Worm (Caenorhabditis elegans) whole organism, young adult: ENCODE results near the gene T10D4.7.

Experiments
- B0019.2 ChIP-seq: fragments of 200-800 bp; sonication (Bioruptor generic); conservative IDR thresholded peaks from 2 replicates; pipeline ENCODE4 v1.3.6; 2022; ENCODE audit warnings: missing genetic modification reagents, missing genetic modification characterization, missing compliant biosample characterization
- B0035.1 ChIP-seq: sonication (generic microtip); optimal IDR thresholded peaks from 2 replicates; lab custom pipeline; 2016; ENCODE audit warnings: missing genetic modification characterization, mild to moderate bottlenecking, missing compliant biosample characterization, missing genotype, missing genetic modification reagents
- B0261.1 ChIP-seq: sonication (generic microtip); optimal IDR thresholded peaks from 2 replicates; lab custom pipeline; 2016; ENCODE audit warnings: mild to moderate bottlenecking, missing genetic modification characterization, moderate library complexity, missing compliant biosample characterization
- C06A6.2 ChIP-seq: fragments of 200-800 bp; sonication (Bioruptor generic); conservative IDR thresholded peaks from 2 replicates; pipeline ENCODE4 v1.3.6; 2022; ENCODE audit warnings: missing genetic modification characterization, missing compliant biosample characterization
- D2030.7 ChIP-seq: fragments of 200-800 bp; sonication (Bioruptor generic); IDR thresholded peaks from 2 replicates; pipeline ENCODE4 v1.3.6; 2022; ENCODE audit warnings: missing genetic modification reagents, missing genetic modification characterization, missing compliant biosample characterization
- F22D6.2 ChIP-seq: sonication (generic microtip); optimal IDR thresholded peaks from 2 replicates; lab custom pipeline; 2016; ENCODE audit warnings: mild to moderate bottlenecking, missing genetic modification characterization, missing compliant biosample characterization
- F23B12.7 ChIP-seq: sonication (generic microtip); optimal IDR thresholded peaks from 2 replicates; lab custom pipeline; 2017; ENCODE audit warnings: missing genetic modification characterization, mild to moderate bottlenecking, missing compliant biosample characterization, antibody characterized with exemption, moderate library complexity; ENCODE audit not compliant: insufficient read depth
- K12H6.12 ChIP-seq: fragments of 200-800 bp; sonication (Bioruptor generic); optimal IDR thresholded peaks from 2 replicates; lab custom pipeline; 2018; ENCODE audit warnings: mild to moderate bottlenecking, missing genetic modification characterization, missing compliant biosample characterization
- Y53F4B.3 ChIP-seq: fragments of 200-800 bp; sonication (Bioruptor generic); IDR thresholded peaks from 2 replicates; pipeline ENCODE4 v1.3.6; 2022; ENCODE audit warnings: missing genetic modification reagents, missing genetic modification characterization, missing compliant biosample characterization
- Y56A3A.18 ChIP-seq: fragments of 200-800 bp; sonication (Bioruptor generic); IDR thresholded peaks from 2 replicates; pipeline ENCODE4 v1.3.6; 2022; ENCODE audit warnings: missing genetic modification reagents, missing genetic modification characterization, missing compliant biosample characterization
- Y67H2A.10 ChIP-seq: fragments of 200-800 bp; sonication (Bioruptor generic); conservative IDR thresholded peaks from 2 replicates; pipeline ENCODE4 v1.3.6; 2022; ENCODE audit warnings: missing genetic modification reagents, missing genetic modification characterization, missing compliant biosample characterization
- Y95B8A.8 ChIP-seq: fragments of 200-800 bp; sonication (Bioruptor generic); IDR thresholded peaks from 2 replicates; pipeline ENCODE4 v1.3.6; 2022; ENCODE audit warnings: missing genetic modification reagents, missing genetic modification characterization, missing compliant biosample characterization
- akir-1 ChIP-seq: fragments of 200-800 bp; sonication (Bioruptor generic); optimal IDR thresholded peaks from 2 replicates; lab custom pipeline; 2018; ENCODE audit warnings: mild to moderate bottlenecking, missing genetic modification characterization, moderate library complexity, missing compliant biosample characterization
- aptf-2 ChIP-seq: fragments of 200-800 bp; sonication (Bioruptor generic); conservative IDR thresholded peaks from 2 replicates; pipeline ENCODE4 v1.3.6; 2022; ENCODE audit warnings: missing genetic modification reagents, missing genetic modification characterization, missing compliant biosample characterization
- attf-3 ChIP-seq: fragments of 200-800 bp; sonication (Bioruptor generic); conservative IDR thresholded peaks from 2 replicates; pipeline ENCODE4 v1.3.6; 2022; ENCODE audit warnings: missing genetic modification reagents, missing genetic modification characterization, missing compliant biosample characterization
- bed-1 ChIP-seq: fragments of 200-800 bp; sonication (Bioruptor generic); IDR thresholded peaks from 2 replicates; pipeline ENCODE4 v1.3.6; 2022; ENCODE audit warnings: missing genetic modification reagents, missing genetic modification characterization, missing compliant biosample characterization
- cebp-2 ChIP-seq: fragments of 200-800 bp; sonication (Bioruptor generic); IDR thresholded peaks from 2 replicates; pipeline ENCODE4 v1.3.6; 2022; ENCODE audit warnings: missing genetic modification characterization, missing compliant biosample characterization
- ceh-27 ChIP-seq: fragments of 200-800 bp; sonication (Bioruptor generic); optimal IDR thresholded peaks from 2 replicates; lab custom pipeline; 2018; ENCODE audit warnings: mild to moderate bottlenecking, missing genetic modification characterization, moderate library complexity, missing compliant biosample characterization
- ceh-40 ChIP-seq: fragments of 200-800 bp; sonication (Bioruptor generic); IDR thresholded peaks from 2 replicates; pipeline ENCODE4 v1.3.6; 2022; ENCODE audit warnings: missing genetic modification characterization, missing compliant biosample characterization
- ceh-58 ChIP-seq: fragments of 200-800 bp; sonication (Bioruptor generic); IDR thresholded peaks from 2 replicates; pipeline ENCODE4 v1.3.6; 2022; ENCODE audit warnings: missing genetic modification characterization, missing compliant biosample characterization
- ceh-79 ChIP-seq: sonication (generic microtip); optimal IDR thresholded peaks from 2 replicates; lab custom pipeline; 2017; ENCODE audit warnings: mild to moderate bottlenecking, missing genetic modification characterization, missing compliant biosample characterization
- ceh-91 ChIP-seq: fragments of 200-800 bp; sonication (Bioruptor generic); IDR thresholded peaks from 2 replicates; pipeline ENCODE4 v1.3.6; 2022; ENCODE audit warnings: missing genetic modification reagents, missing genetic modification characterization, missing compliant biosample characterization
- chd-7 ChIP-seq: sonication (generic microtip); optimal IDR thresholded peaks from 2 replicates; lab custom pipeline; 2016; ENCODE audit warnings: mild to moderate bottlenecking, missing genetic modification characterization, moderate library complexity, missing compliant biosample characterization
- dpl-1 ChIP-seq: fragments of 150-350 bp; optimal IDR thresholded peaks from 2 replicates; lab custom pipeline; 2014; ENCODE audit warnings: missing biosample characterization, missing genetic modification reagents, missing genetic modification characterization
- egl-44 ChIP-seq: fragments of 200-800 bp; sonication (Bioruptor generic); IDR thresholded peaks from 2 replicates; pipeline ENCODE4 v1.3.6; 2022; ENCODE audit warnings: missing genetic modification reagents, missing genetic modification characterization, missing compliant biosample characterization
- ekl-4 ChIP-seq: fragments of 200-800 bp; sonication (Bioruptor generic); IDR thresholded peaks from 2 replicates; pipeline ENCODE4 v1.3.6; 2022; ENCODE audit warnings: missing genetic modification reagents, missing genetic modification characterization, missing compliant biosample characterization
- fkh-3 ChIP-seq: sonication (generic microtip); optimal IDR thresholded peaks from 2 replicates; lab custom pipeline; 2016; ENCODE audit warnings: mild to moderate bottlenecking, missing genetic modification characterization, missing compliant biosample characterization
- gei-17 ChIP-seq: fragments of 200-800 bp; sonication (Bioruptor generic); optimal IDR thresholded peaks from 2 replicates; lab custom pipeline; 2018; ENCODE audit warnings: mild to moderate bottlenecking, missing genetic modification characterization, missing compliant biosample characterization
- hlh-12 ChIP-seq: sonication (generic microtip); optimal IDR thresholded peaks from 2 replicates; lab custom pipeline; 2016; ENCODE audit warnings: missing genetic modification characterization, missing compliant biosample characterization
- hmg-20 ChIP-seq: fragments of 200-800 bp; sonication (Bioruptor generic); IDR thresholded peaks from 2 replicates; pipeline ENCODE4 v1.3.6; 2022; ENCODE audit warnings: missing genetic modification reagents, missing genetic modification characterization, missing compliant biosample characterization
- hrde-1 ChIP-seq: sonication (generic microtip); optimal IDR thresholded peaks from 2 replicates; lab custom pipeline; 2016; ENCODE audit warnings: missing genetic modification characterization, mild to moderate bottlenecking, missing compliant biosample characterization, moderate library complexity, missing genotype, missing genetic modification reagents, borderline replicate concordance
- hsf-1 ChIP-seq: fragments of 200-800 bp; sonication (Bioruptor generic); IDR thresholded peaks from 2 replicates; pipeline ENCODE4 v1.3.6; 2022; ENCODE audit warnings: missing genetic modification reagents, missing genetic modification characterization, missing compliant biosample characterization
- lsl-1 ChIP-seq: fragments of 200-800 bp; sonication (Bioruptor generic); optimal IDR thresholded peaks from 2 replicates; lab custom pipeline; 2018; ENCODE audit warnings: mild to moderate bottlenecking, missing genetic modification characterization, moderate library complexity, missing compliant biosample characterization
- madf-10 ChIP-seq: sonication (generic microtip); optimal IDR thresholded peaks from 2 replicates; lab custom pipeline; 2016; ENCODE audit warnings: mild to moderate bottlenecking, missing genetic modification characterization, missing compliant biosample characterization
- mel-28 ChIP-seq: sonication (generic microtip); optimal IDR thresholded peaks from 2 replicates; lab custom pipeline; 2016; ENCODE audit warnings: borderline replicate concordance, mild to moderate bottlenecking, missing genetic modification characterization, missing compliant biosample characterization
- nfya-2 ChIP-seq: fragments of 200-800 bp; sonication (Bioruptor generic); IDR thresholded peaks from 2 replicates; pipeline ENCODE4 v1.3.6; 2022; ENCODE audit warnings: missing genetic modification reagents, missing genetic modification characterization, missing compliant biosample characterization
- nfyb-1 ChIP-seq: fragments of 200-800 bp; sonication (Bioruptor generic); IDR thresholded peaks from 2 replicates; pipeline ENCODE4 v1.3.6; 2022; ENCODE audit warnings: missing genetic modification reagents, missing genetic modification characterization, missing compliant biosample characterization
- nhr-27 ChIP-seq: fragments of 200-800 bp; sonication (Bioruptor generic); optimal IDR thresholded peaks from 2 replicates; lab custom pipeline; 2018; ENCODE audit warnings: mild to moderate bottlenecking, missing genetic modification characterization, moderate library complexity, missing compliant biosample characterization
- pbrm-1 ChIP-seq: fragments of 200-800 bp; sonication (Bioruptor generic); IDR thresholded peaks from 2 replicates; pipeline ENCODE4 v1.3.6; 2022; ENCODE audit warnings: missing genetic modification reagents, missing genetic modification characterization, missing compliant biosample characterization
- repo-1 ChIP-seq: sonication (generic microtip); optimal IDR thresholded peaks from 2 replicates; lab custom pipeline; 2017; ENCODE audit warnings: mild to moderate bottlenecking, missing genetic modification characterization, missing compliant biosample characterization
- rpc-1 ChIP-seq, 2 experiments: fragments of 150-350 bp in 1 of 2; sonication (generic microtip) in 1 of 2; optimal IDR thresholded peaks; 2 replicates each; lab custom pipeline; 2014 to 2018; ENCODE audit warnings: missing biosample characterization in 1 of 2, missing genetic modification characterization in 1 of 2, missing genetic modification reagents in 1 of 2, missing genotype in 1 of 2
- sea-2 ChIP-seq: fragments of 200-800 bp; sonication (Bioruptor generic); IDR thresholded peaks from 2 replicates; pipeline ENCODE4 v1.3.6; 2022; ENCODE audit warnings: missing genetic modification characterization, missing compliant biosample characterization
- snpc-1.3 ChIP-seq: sonication (generic microtip); optimal IDR thresholded peaks from 2 replicates; lab custom pipeline; 2017; ENCODE audit warnings: missing genetic modification characterization, mild to moderate bottlenecking, missing compliant biosample characterization, antibody characterized with exemption, moderate library complexity, missing genotype, missing genetic modification reagents; ENCODE audit not compliant: insufficient read depth
- snpc-3.4 ChIP-seq: sonication (generic microtip); optimal IDR thresholded peaks from 2 replicates; lab custom pipeline; 2017; ENCODE audit warnings: missing genetic modification characterization, mild to moderate bottlenecking, missing compliant biosample characterization, antibody characterized with exemption, moderate library complexity, missing genotype, missing genetic modification reagents
- tlf-1 ChIP-seq: fragments of 200-800 bp; sonication (Bioruptor generic); optimal IDR thresholded peaks from 2 replicates; lab custom pipeline; 2018; ENCODE audit warnings: mild to moderate bottlenecking, missing genetic modification characterization, missing compliant biosample characterization
- unc-130 ChIP-seq: sonication (generic microtip); optimal IDR thresholded peaks from 2 replicates; lab custom pipeline; 2016; ENCODE audit warnings: missing genetic modification reagents, missing genetic modification characterization, missing compliant biosample characterization
- ztf-26 ChIP-seq: sonication (generic microtip); optimal IDR thresholded peaks from 2 replicates; lab custom pipeline; 2017; ENCODE audit warnings: missing genetic modification characterization, missing compliant biosample characterization
- ztf-3 ChIP-seq: fragments of 200-800 bp; sonication (Bioruptor generic); optimal IDR thresholded peaks from 2 replicates; lab custom pipeline; 2018; ENCODE audit warnings: mild to moderate bottlenecking, missing genetic modification characterization, missing compliant biosample characterization

Gene T10D4.7

ce11 chrII:3076915-3077314 is 40.7 kb upstream of the T10D4.7 start, which contains the start of gene Y25C1A.8:
Y25C1A.8 (minus strand) TSS chrII:3076959.
- TF ChIP-seq F23B12.7 (peak; percentile 92), ztf-3 (GFP tag; lab: Kevin White, UChicago) (peak; percentile 48), Y67H2A.10 (GFP tag; lab: Robert Waterston, UW) (no peak), C06A6.2 (peak; percentile 60; the same call in 1 of the 2 replicates), hrde-1 (tag; lab: Kevin White, UChicago) (no peak), nhr-27 (tag; lab: Kevin White, UChicago) (no peak), tlf-1 (GFP tag; lab: Kevin White, UChicago) (no peak), F22D6.2 (tag; lab: Kevin White, UChicago) (peak; percentile 70), snpc-1.3 (peak; percentile 51), aptf-2 (GFP tag; lab: Robert Waterston, UW) (no peak), gei-17 (peak; percentile 74), sea-2 (GFP tag; lab: Robert Waterston, UW) (no peak), ceh-27 (GFP tag; lab: Kevin White, UChicago) (no peak), nfya-2 (GFP tag; lab: Robert Waterston, UW) (no peak), bed-1 (GFP tag; lab: Robert Waterston, UW) (no peak), repo-1 (tag; lab: Kevin White, UChicago) (peak; percentile 91), dpl-1 (GFP tag; lab: Kevin White, UChicago) (peak; percentile 37), hsf-1 (no peak), ceh-58 (GFP tag; lab: Robert Waterston, UW) (no peak), unc-130 (no peak), ceh-91 (peak; percentile 63; the same call in 1 of the 2 replicates), Y53F4B.3 (GFP tag; lab: Robert Waterston, UW) (no peak), mel-28 (tag; lab: Kevin White, UChicago) (peak; percentile 58), pbrm-1 (GFP tag; lab: Robert Waterston, UW) (peak; percentile 96), ceh-40 (GFP tag; lab: Robert Waterston, UW) (no peak), Y95B8A.8 (GFP tag; lab: Robert Waterston, UW) (no peak; the same call in none of the 2 replicates), nfyb-1 (GFP tag; lab: Robert Waterston, UW) (peak; percentile 94), hlh-12 (tag; lab: Kevin White, UChicago) (no peak), hmg-20 (GFP tag; lab: Robert Waterston, UW) (no peak), ztf-26 (peak; percentile 83), snpc-3.4 (tag; lab: Kevin White, UChicago) (peak; percentile 59), Y56A3A.18 (no peak; the same call in 1 of the 2 replicates), K12H6.12 (tag; lab: Kevin White, UChicago) (peak; percentile 70), akir-1 (no peak), madf-10 (peak; percentile 51), egl-44 (GFP tag; lab: Robert Waterston, UW) (no peak), ceh-79 (tag; lab: Kevin White, UChicago) (peak; percentile 9), B0019.2 (no peak), rpc-1 (optimal IDR thresholded peaks at IDR 0.05; lab: Kevin White, UChicago) (peak; percentile 24), rpc-1 (tag; optimal IDR thresholded peaks at IDR 0.05; lab: Kevin White, UChicago) (no peak), D2030.7 (GFP tag; lab: Robert Waterston, UW) (peak; percentile 75; the same call in 1 of the 2 replicates), attf-3 (GFP tag; lab: Robert Waterston, UW) (no peak), ekl-4 (peak; percentile 90; the same call in 1 of the 2 replicates), B0261.1 (peak; percentile 36), chd-7 (tag; lab: Kevin White, UChicago) (no peak), fkh-3 (no peak), lsl-1 (peak; percentile 97), cebp-2 (GFP tag; lab: Robert Waterston, UW) (no peak), B0035.1 (tag; lab: Kevin White, UChicago) (peak; percentile 40)
